Worm (Caenorhabditis elegans) whole organism, young adult: ENCODE data around the gene glb-31.
A peak's percentile ranks its signal among the peaks of the same experiment; 100 is the strongest.

ENCODE experiments used
- F37B4.10 ChIP-seq: fragments of 200-800 bp; sonication (Bioruptor generic); IDR thresholded peaks from 2 replicates; pipeline ENCODE4 v1.3.6; 2022; ENCODE audit warnings: missing genetic modification characterization, missing compliant biosample characterization
- ZK185.1 ChIP-seq: sonication (generic microtip); optimal IDR thresholded peaks from 2 replicates; lab custom pipeline; 2016; ENCODE audit warnings: mild to moderate bottlenecking, missing genetic modification characterization, missing compliant biosample characterization; ENCODE audit not compliant: poor library complexity, severe bottlenecking
- akir-1 ChIP-seq: fragments of 200-800 bp; sonication (Bioruptor generic); optimal IDR thresholded peaks from 2 replicates; lab custom pipeline; 2018; ENCODE audit warnings: mild to moderate bottlenecking, missing genetic modification characterization, moderate library complexity, missing compliant biosample characterization
- athp-1 ChIP-seq: sonication (generic microtip); optimal IDR thresholded peaks from 2 replicates; lab custom pipeline; 2017; ENCODE audit warnings: mild to moderate bottlenecking, missing genetic modification characterization, missing compliant biosample characterization
- ceh-40 ChIP-seq: fragments of 200-800 bp; sonication (Bioruptor generic); IDR thresholded peaks from 2 replicates; pipeline ENCODE4 v1.3.6; 2022; ENCODE audit warnings: missing genetic modification characterization, missing compliant biosample characterization
- him-1 ChIP-seq: sonication (generic microtip); optimal IDR thresholded peaks from 2 replicates; lab custom pipeline; 2016; ENCODE audit warnings: missing genotype, missing genetic modification reagents, missing genetic modification characterization, missing compliant biosample characterization
- hlh-12 ChIP-seq: sonication (generic microtip); optimal IDR thresholded peaks from 2 replicates; lab custom pipeline; 2016; ENCODE audit warnings: missing genetic modification characterization, missing compliant biosample characterization
- lag-1 ChIP-seq: fragments of 200-800 bp; sonication (Bioruptor generic); IDR thresholded peaks from 2 replicates; pipeline ENCODE4 v1.3.6; 2022; ENCODE audit warnings: missing genetic modification reagents, missing genetic modification characterization, missing compliant biosample characterization
- nfyb-1 ChIP-seq: fragments of 200-800 bp; sonication (Bioruptor generic); IDR thresholded peaks from 2 replicates; pipeline ENCODE4 v1.3.6; 2022; ENCODE audit warnings: missing genetic modification reagents, missing genetic modification characterization, missing compliant biosample characterization
- nhr-120 ChIP-seq: fragments of 200-800 bp; sonication (Bioruptor generic); IDR thresholded peaks from 2 replicates; pipeline ENCODE4 v1.3.6; 2022; ENCODE audit warnings: missing genetic modification characterization, missing compliant biosample characterization
- sdz-38 ChIP-seq: sonication (generic microtip); optimal IDR thresholded peaks from 2 replicates; lab custom pipeline; 2016; ENCODE audit warnings: missing genotype, missing genetic modification characterization, missing compliant biosample characterization
- snpc-1.3 ChIP-seq: sonication (generic microtip); optimal IDR thresholded peaks from 2 replicates; lab custom pipeline; 2017; ENCODE audit warnings: missing genetic modification characterization, mild to moderate bottlenecking, missing compliant biosample characterization, antibody characterized with exemption, moderate library complexity, missing genotype, missing genetic modification reagents; ENCODE audit not compliant: insufficient read depth
- unc-130 ChIP-seq: sonication (generic microtip); optimal IDR thresholded peaks from 2 replicates; lab custom pipeline; 2016; ENCODE audit warnings: missing genetic modification reagents, missing genetic modification characterization, missing compliant biosample characterization
- unc-62 ChIP-seq: fragments of 150-350 bp; optimal IDR thresholded peaks from 2 replicates; lab custom pipeline; 2014; ENCODE audit warnings: missing biosample characterization, missing genetic modification reagents, missing genetic modification characterization

DNA sequence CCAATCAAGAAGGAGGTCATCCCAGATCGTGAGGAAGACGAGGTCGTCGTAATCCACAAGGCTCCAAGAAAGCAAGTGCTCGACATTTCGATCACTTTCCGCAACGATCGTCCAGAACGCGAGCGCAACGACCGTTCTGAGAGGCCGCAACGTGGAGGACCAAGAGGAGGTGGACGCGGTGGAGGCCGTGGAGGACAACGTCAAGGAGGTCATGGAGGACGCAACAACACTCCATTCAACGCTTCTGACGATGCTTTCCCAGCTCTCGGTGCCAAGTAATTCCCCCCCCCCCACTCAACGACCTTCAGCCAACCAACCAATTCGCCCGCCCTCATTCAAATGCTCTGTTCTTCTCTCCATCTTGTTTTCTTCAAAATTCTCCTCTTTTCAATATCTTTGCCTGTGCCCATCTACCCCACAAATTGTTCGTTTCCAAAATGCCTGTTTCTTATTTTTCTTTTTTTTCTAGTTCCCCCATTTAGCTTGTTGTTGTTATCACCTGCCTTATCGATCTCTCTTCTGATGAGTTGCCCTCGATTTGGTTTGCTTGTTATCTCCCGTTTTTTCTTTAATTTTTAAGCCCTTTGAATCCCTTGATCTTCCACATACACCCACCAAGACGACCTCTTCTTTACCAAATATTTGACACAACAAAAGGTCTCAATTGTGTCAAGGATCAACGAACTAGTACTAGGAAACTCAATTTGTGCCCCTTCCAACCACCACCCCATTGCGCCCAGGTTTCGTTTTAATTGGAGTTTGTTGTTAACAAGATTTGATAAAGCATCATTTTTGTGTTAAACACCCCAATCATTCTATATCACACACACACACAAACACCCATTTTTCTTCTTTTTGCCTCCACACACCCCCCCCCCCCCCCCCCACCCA is 21.1 kb upstream of the glb-31 start:
- TF ChIP-seq athp-1 (tag; lab: Kevin White, UChicago) = no peak
- TF ChIP-seq hlh-12 (tag; lab: Kevin White, UChicago) = no peak
- TF ChIP-seq unc-62 (GFP tag; lab: Kevin White, UChicago) = no peak
- no peak for TF ChIP-seq nfyb-1 (GFP tag; lab: Robert Waterston, UW)
- TF ChIP-seq sdz-38 (tag; lab: Kevin White, UChicago) = no peak
- no peak for TF ChIP-seq F37B4.10
- TF ChIP-seq ceh-40 (GFP tag; lab: Robert Waterston, UW) = no peak
- TF ChIP-seq unc-130 (GFP tag; lab: Kevin White, UChicago) = no peak
- TF ChIP-seq nhr-120 (GFP tag; lab: Robert Waterston, UW) = no peak
- TF ChIP-seq akir-1 (GFP tag; lab: Kevin White, UChicago) = no peak
- no peak for TF ChIP-seq him-1 (tag; lab: Kevin White, UChicago)
- no peak for TF ChIP-seq lag-1 (GFP tag; lab: Robert Waterston, UW)
- no peak for TF ChIP-seq ZK185.1 (tag; lab: Kevin White, UChicago)
- TF ChIP-seq snpc-1.3 = peak; percentile 7
